Worm (Caenorhabditis elegans) whole organism, L3 larva: ENCODE measurements around the gene elt-7.

ENCODE experiments used
- ama-1 ChIP-seq: fragments of 150-350 bp; optimal IDR thresholded peaks from 2 replicates; lab custom pipeline; 2018
- ceh-82 ChIP-seq: fragments of 150-350 bp; optimal IDR thresholded peaks from 2 replicates; lab custom pipeline; 2014; ENCODE audit warnings: missing biosample characterization, missing genetic modification characterization
- nhr-12 ChIP-seq: fragments of 150-350 bp; optimal IDR thresholded peaks from 2 replicates; lab custom pipeline; 2014; ENCODE audit warnings: missing biosample characterization, missing genetic modification characterization
- snpc-4 ChIP-seq: fragments of 150-350 bp; optimal IDR thresholded peaks from 2 replicates; lab custom pipeline; 2014; ENCODE audit warnings: missing biosample characterization, missing genetic modification characterization

- no peak for TF ChIP-seq snpc-4 (tag; lab: Kevin White, UChicago)
- TF ChIP-seq ceh-82 (tag; lab: Kevin White, UChicago): no peak
- no peak for TF ChIP-seq ama-1 (lab: Kevin White, UChicago)
- no peak for TF ChIP-seq nhr-12 (tag; lab: Kevin White, UChicago)
Observed at ce11 chrV:4813825-4814224, 43.4 kb downstream of the elt-7 start.
